Worm (Caenorhabditis elegans) whole organism, L1 larva: ENCODE data around the gene aat-2.

Experiments
- C04F5.9 ChIP-seq: sonication (generic microtip); optimal IDR thresholded peaks from 2 replicates; lab custom pipeline; 2016; ENCODE audit warnings: missing genetic modification characterization, missing compliant biosample characterization
- C34B4.2 ChIP-seq: sonication (generic microtip); optimal IDR thresholded peaks from 2 replicates; lab custom pipeline; 2017; ENCODE audit warnings: mild to moderate bottlenecking, missing genetic modification characterization, missing compliant biosample characterization
- Y116A8C.19 ChIP-seq: sonication (generic microtip); optimal IDR thresholded peaks from 2 replicates; lab custom pipeline; 2016; ENCODE audit warnings: missing compliant biosample characterization, missing genetic modification characterization, borderline replicate concordance
- alr-1 ChIP-seq: fragments of 200-800 bp; sonication (Bioruptor generic); optimal IDR thresholded peaks from 2 replicates; lab custom pipeline; 2018; ENCODE audit warnings: borderline replicate concordance, mild to moderate bottlenecking, missing genetic modification characterization, missing compliant biosample characterization
- aly-2 ChIP-seq: fragments of 150-350 bp; optimal IDR thresholded peaks from 2 replicates; lab custom pipeline; 2014; ENCODE audit warnings: missing biosample characterization, missing genetic modification characterization
- ama-1 ChIP-seq: fragments of 150-350 bp; optimal IDR thresholded peaks from 2 replicates; lab custom pipeline; 2014
- blmp-1 ChIP-seq: fragments of 150-350 bp; optimal IDR thresholded peaks from 2 replicates; lab custom pipeline; 2014; ENCODE audit warnings: missing biosample characterization, missing genetic modification characterization
- ceh-63 ChIP-seq: fragments of 200-800 bp; sonication (Bioruptor generic); optimal IDR thresholded peaks from 2 replicates; lab custom pipeline; 2018; ENCODE audit warnings: mild to moderate bottlenecking, missing genetic modification characterization, missing compliant biosample characterization
- ceh-8 ChIP-seq: fragments of 200-800 bp; sonication (Bioruptor generic); optimal IDR thresholded peaks from 2 replicates; lab custom pipeline; 2018; ENCODE audit warnings: mild to moderate bottlenecking, missing genetic modification characterization, moderate library complexity, missing compliant biosample characterization
- ceh-82 ChIP-seq, 3 experiments: fragments of 150-350 bp in 1 of 3; sonication (generic microtip) in 2 of 3; optimal IDR thresholded peaks; 2 replicates each; lab custom pipeline; 2014 to 2017; ENCODE audit warnings: missing biosample characterization in 3 of 3, missing genetic modification characterization in 3 of 3
- ceh-90 ChIP-seq: sonication (generic microtip); optimal IDR thresholded peaks from 2 replicates; lab custom pipeline; 2016; ENCODE audit warnings: missing genetic modification characterization, missing compliant biosample characterization
- ces-1 ChIP-seq: fragments of 150-350 bp; optimal IDR thresholded peaks from 2 replicates; lab custom pipeline; 2014; ENCODE audit warnings: missing biosample characterization, missing genetic modification reagents, missing genetic modification characterization
- dsc-1 ChIP-seq: sonication (generic microtip); optimal IDR thresholded peaks from 2 replicates; lab custom pipeline; 2016; ENCODE audit warnings: mild to moderate bottlenecking, missing genetic modification characterization, missing compliant biosample characterization
- efl-1 ChIP-seq, 4 experiments: fragments of 150-350 bp; optimal IDR thresholded peaks in 3 of 4; peaks in 1 of 4; 1 replicate in 1 of 4; 2 replicates in 3 of 4; lab custom pipeline; 2014; ENCODE audit warnings: missing biosample characterization in 2 of 4, missing genetic modification characterization in 2 of 4, missing genetic modification reagents in 2 of 4
- egl-27 ChIP-seq, 2 experiments: fragments of 150-350 bp in 1 of 2; sonication (generic microtip); optimal IDR thresholded peaks; 3 replicates each; lab custom pipeline; 2017 to 2018; ENCODE audit warnings: missing biosample characterization in 2 of 2, missing genetic modification characterization in 2 of 2, missing genetic modification reagents in 2 of 2
- ets-5 ChIP-seq: fragments of 200-800 bp; sonication (Bioruptor generic); IDR thresholded peaks from 2 replicates; pipeline ENCODE4 v1.3.6; 2022; ENCODE audit warnings: missing genetic modification characterization, missing compliant biosample characterization
- fkh-10 ChIP-seq: sonication (generic microtip); optimal IDR thresholded peaks from 2 replicates; lab custom pipeline; 2017; ENCODE audit warnings: missing biosample characterization, missing genetic modification reagents, missing genetic modification characterization
- hpl-2 ChIP-seq: fragments of 150-350 bp; optimal IDR thresholded peaks from 2 replicates; lab custom pipeline; 2014; ENCODE audit warnings: missing biosample characterization, missing genetic modification reagents, missing genetic modification characterization
- jun-1 ChIP-seq: fragments of 150-350 bp; optimal IDR thresholded peaks from 2 replicates; lab custom pipeline; 2014; ENCODE audit warnings: missing biosample characterization, missing genetic modification reagents, missing genetic modification characterization
- lin-13 ChIP-seq: fragments of 150-350 bp; optimal IDR thresholded peaks from 2 replicates; lab custom pipeline; 2014; ENCODE audit warnings: missing biosample characterization, missing genetic modification reagents, missing genetic modification characterization
- lin-14 ChIP-seq: fragments of 200-800 bp; sonication (Bioruptor generic); optimal IDR thresholded peaks from 2 replicates; lab custom pipeline; 2018; ENCODE audit warnings: mild to moderate bottlenecking, missing genetic modification characterization, moderate library complexity, missing compliant biosample characterization
- lin-35 ChIP-seq, 2 experiments: fragments of 150-350 bp; optimal IDR thresholded peaks; 2 replicates each; lab custom pipeline; 2014; ENCODE audit warnings: missing biosample characterization in 2 of 2, missing genetic modification characterization in 2 of 2, missing genetic modification reagents in 2 of 2
- lin-39 ChIP-seq: fragments of 150-350 bp; optimal IDR thresholded peaks from 2 replicates; lab custom pipeline; 2014; ENCODE audit warnings: missing biosample characterization, missing genetic modification reagents, missing genetic modification characterization
- lsy-2 ChIP-seq, 2 experiments: fragments of 150-350 bp; optimal IDR thresholded peaks; 2 replicates each; lab custom pipeline; 2014; ENCODE audit warnings: missing biosample characterization in 2 of 2, missing genetic modification characterization in 2 of 2
- mdl-1 ChIP-seq, 2 experiments: fragments of 150-350 bp; optimal IDR thresholded peaks; 2 replicates each; lab custom pipeline; 2014 to 2017; ENCODE audit warnings: missing biosample characterization in 2 of 2, missing genetic modification characterization in 2 of 2, inconsistent platforms in 1 of 2
- mef-2 ChIP-seq: fragments of 150-350 bp; optimal IDR thresholded peaks from 2 replicates; lab custom pipeline; 2014; ENCODE audit warnings: missing biosample characterization, missing genetic modification characterization
- mep-1 ChIP-seq: fragments of 150-350 bp; optimal IDR thresholded peaks from 2 replicates; lab custom pipeline; 2014; ENCODE audit warnings: missing biosample characterization, missing genetic modification characterization
- nhr-19 ChIP-seq: fragments of 200-800 bp; sonication (Bioruptor generic); conservative IDR thresholded peaks from 2 replicates; pipeline ENCODE4 v1.3.6; 2022; ENCODE audit warnings: missing genetic modification characterization, missing compliant biosample characterization
- nhr-28 ChIP-seq: fragments of 150-350 bp; optimal IDR thresholded peaks from 2 replicates; lab custom pipeline; 2014; ENCODE audit warnings: missing biosample characterization, missing genetic modification characterization
- nhr-47 ChIP-seq: sonication (generic microtip); optimal IDR thresholded peaks from 2 replicates; lab custom pipeline; 2016; ENCODE audit warnings: mild to moderate bottlenecking, missing genetic modification characterization, moderate library complexity, missing compliant biosample characterization
- nhr-71 ChIP-seq: sonication (generic microtip); optimal IDR thresholded peaks from 2 replicates; lab custom pipeline; 2016; ENCODE audit warnings: mild to moderate bottlenecking, missing genetic modification characterization, moderate library complexity, missing compliant biosample characterization
- nhr-77 ChIP-seq: fragments of 150-350 bp; optimal IDR thresholded peaks from 2 replicates; lab custom pipeline; 2014; ENCODE audit warnings: missing biosample characterization, missing genetic modification characterization
- nhr-84 ChIP-seq: sonication (generic microtip); optimal IDR thresholded peaks from 2 replicates; lab custom pipeline; 2017; ENCODE audit warnings: missing biosample characterization, missing genetic modification characterization
- nhr-85 ChIP-seq: sonication (generic microtip); peaks from one replicate; lab custom pipeline; 2016; ENCODE audit warnings: missing genetic modification characterization, inconsistent platforms, missing compliant biosample characterization
- pag-3 ChIP-seq: sonication (generic microtip); optimal IDR thresholded peaks from 2 replicates; lab custom pipeline; 2017; ENCODE audit warnings: missing genetic modification characterization, mild to moderate bottlenecking, missing compliant biosample characterization, antibody characterized with exemption, borderline replicate concordance; ENCODE audit not compliant: insufficient read depth
- pax-3 ChIP-seq: fragments of 200-800 bp; sonication (Bioruptor generic); optimal IDR thresholded peaks from 2 replicates; lab custom pipeline; 2018; ENCODE audit warnings: mild to moderate bottlenecking, missing genetic modification characterization, moderate library complexity, missing compliant biosample characterization
- rnt-1 ChIP-seq: sonication (generic microtip); optimal IDR thresholded peaks from 2 replicates; lab custom pipeline; 2016; ENCODE audit warnings: mild to moderate bottlenecking, missing genetic modification characterization, moderate library complexity, missing compliant biosample characterization
- snu-23 ChIP-seq: sonication (generic microtip); optimal IDR thresholded peaks from 2 replicates; lab custom pipeline; 2016; ENCODE audit warnings: missing genetic modification characterization, missing compliant biosample characterization
- swsn-7 ChIP-seq: sonication (generic microtip); optimal IDR thresholded peaks from 2 replicates; lab custom pipeline; 2016; ENCODE audit warnings: missing genetic modification characterization, missing compliant biosample characterization
- unc-130 ChIP-seq: fragments of 150-350 bp; optimal IDR thresholded peaks from 2 replicates; lab custom pipeline; 2017; ENCODE audit warnings: missing biosample characterization, missing genetic modification characterization, inconsistent platforms
- unc-62 ChIP-seq: fragments of 150-350 bp; optimal IDR thresholded peaks from 2 replicates; lab custom pipeline; 2014; ENCODE audit warnings: missing biosample characterization, missing genetic modification reagents, missing genetic modification characterization
- unc-86 ChIP-seq: sonication (generic microtip); optimal IDR thresholded peaks from 2 replicates; lab custom pipeline; 2016; ENCODE audit warnings: missing genetic modification characterization, missing compliant biosample characterization
- unc-98 ChIP-seq: fragments of 200-800 bp; sonication (Bioruptor generic); IDR thresholded peaks from 2 replicates; pipeline ENCODE4 v1.3.6; 2022; ENCODE audit warnings: missing genetic modification characterization, missing compliant biosample characterization
- xbp-1 ChIP-seq: sonication (generic microtip); optimal IDR thresholded peaks from 2 replicates; lab custom pipeline; 2016; ENCODE audit warnings: missing genetic modification characterization, missing compliant biosample characterization
- ztf-11 ChIP-seq, 2 experiments: sonication (generic microtip); optimal IDR thresholded peaks; 2 replicates each; lab custom pipeline; 2016 to 2017; ENCODE audit warnings: missing genetic modification characterization in 2 of 2, missing biosample characterization in 1 of 2, missing compliant biosample characterization in 1 of 2
- ztf-4 ChIP-seq: fragments of 150-350 bp; optimal IDR thresholded peaks from 2 replicates; lab custom pipeline; 2014; ENCODE audit warnings: missing biosample characterization, missing genetic modification characterization

aat-2 gene

DNA sequence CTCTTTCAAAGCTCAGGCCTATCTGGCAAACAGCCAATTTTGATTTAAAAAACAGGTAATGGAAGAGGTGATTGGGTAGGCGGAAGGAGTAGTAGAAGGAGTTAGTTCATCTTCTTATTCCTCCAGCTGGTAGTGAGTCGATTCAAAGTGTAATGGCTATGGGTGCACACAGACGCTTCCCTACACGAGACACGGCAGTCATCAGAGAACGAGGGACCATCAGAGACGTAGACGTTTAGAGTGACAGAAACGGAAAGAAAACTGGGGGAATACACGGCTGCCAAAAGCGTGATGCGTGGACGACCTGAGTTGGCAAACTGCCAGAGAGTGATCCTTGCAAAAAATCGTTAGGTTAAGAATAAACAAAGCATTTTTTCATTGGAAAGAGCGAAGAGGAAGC is 1.3 kb upstream of the aat-2 start:
- TF ChIP-seq unc-130 (tag; lab: Kevin White, UChicago) (no peak), nhr-19 (peak; percentile 35), rnt-1 (tag; lab: Kevin White, UChicago) (peak; percentile 43), dsc-1 (tag; lab: Kevin White, UChicago) (peak; percentile 26), aly-2 (no peak), nhr-85 (tag; lab: Kevin White, UChicago) (no peak), ceh-82 (tag; optimal IDR thresholded peaks at IDR 0.05; lab: Kevin White, UChicago) (peak in 1 of 3 experiments; percentile 44), lin-14 (GFP tag; lab: Kevin White, UChicago) (peak; percentile 85), lin-35 (GFP tag; optimal IDR thresholded peaks at IDR 0.05; lab: Kevin White, UChicago) (peak in 1 of 2 experiments; percentile 0), pag-3 (tag; lab: Kevin White, UChicago) (peak; percentile 86), ets-5 (GFP tag; lab: Robert Waterston, UW) (no peak), lin-13 (GFP tag; lab: Kevin White, UChicago) (no peak), lsy-2 (tag; optimal IDR thresholded peaks at IDR 0.05; lab: Kevin White, UChicago) (peak; percentile 8 to 20), snu-23 (GFP tag; lab: Kevin White, UChicago) (no peak), efl-1 (optimal IDR thresholded peaks at IDR 0.05; lab: Kevin White, UChicago) (peak; percentile 16 to 34), efl-1 (GFP tag; optimal IDR thresholded peaks at IDR 0.05 in 1 of 2; lab: Kevin White, UChicago) (no peak), mdl-1 (tag; optimal IDR thresholded peaks at IDR 0.05; lab: Kevin White, UChicago) (peak in 1 of 2 experiments; percentile 34), nhr-84 (tag; lab: Kevin White, UChicago) (no peak), nhr-71 (peak; percentile 60)

DNA sequence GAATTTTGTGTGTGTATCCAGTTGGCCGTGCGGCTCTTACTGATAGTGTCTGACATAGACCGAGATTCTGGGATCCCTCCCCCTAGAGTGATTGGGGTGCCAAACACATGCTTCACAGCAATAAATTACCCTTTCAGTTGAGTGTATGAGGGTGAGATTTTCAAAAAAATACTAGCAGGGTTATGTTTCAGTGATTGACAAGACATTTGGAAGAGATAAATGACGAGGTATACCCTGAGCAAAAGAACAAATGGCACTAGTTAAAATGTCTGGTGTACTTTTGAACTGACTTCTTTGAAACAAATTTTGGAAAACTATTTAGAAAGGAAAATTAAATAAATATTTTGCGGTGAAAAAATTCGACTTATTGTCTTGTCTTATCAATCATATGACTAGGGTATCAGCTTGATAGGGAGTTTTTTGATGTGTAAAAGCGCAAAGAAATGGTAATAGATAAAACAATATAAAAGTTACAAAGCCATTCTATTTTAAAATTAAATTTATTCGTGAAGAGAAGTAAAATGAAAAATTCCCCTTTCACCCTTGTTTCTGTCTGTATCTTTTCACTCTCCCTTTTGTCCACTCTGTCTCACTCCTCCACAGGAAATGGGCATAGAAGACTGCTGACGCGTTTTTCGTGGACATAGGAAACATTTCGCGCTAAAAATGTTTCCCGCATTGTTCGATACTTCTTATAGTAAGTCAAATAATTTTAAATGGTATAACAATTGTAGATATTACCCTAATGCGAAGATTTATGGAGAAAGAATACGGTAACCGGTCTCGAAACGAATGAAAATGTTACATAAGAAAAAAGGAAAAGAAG is 2.8 kb downstream of the aat-2 start, which contains the start of gene glo-4:
TSS of gene glo-4 (minus strand) at position 51 of the 826 bp plus-strand sequence.
- TF ChIP-seq alr-1 (tag; lab: Kevin White, UChicago) (no peak), nhr-28 (tag; lab: Kevin White, UChicago) (no peak), unc-86 (tag; lab: Kevin White, UChicago) (peak; percentile 83), hpl-2 (GFP tag; lab: Kevin White, UChicago) (no peak), ces-1 (GFP tag; lab: Kevin White, UChicago) (no peak), xbp-1 (tag; lab: Kevin White, UChicago) (peak; percentile 81), nhr-85 (tag; lab: Kevin White, UChicago) (peak; percentile 91), unc-130 (tag; lab: Kevin White, UChicago) (no peak), pax-3 (no peak), egl-27 (tag; optimal IDR thresholded peaks at IDR 0.05; lab: Kevin White, UChicago) (no peak), ztf-4 (tag; lab: Kevin White, UChicago) (peak; percentile 57), swsn-7 (tag; lab: Kevin White, UChicago) (peak; percentile 91), rnt-1 (tag; lab: Kevin White, UChicago) (peak; percentile 78), ets-5 (GFP tag; lab: Robert Waterston, UW) (no peak), ceh-63 (GFP tag; lab: Kevin White, UChicago) (no peak), unc-98 (no peak), nhr-77 (tag; lab: Kevin White, UChicago) (peak; percentile 75), Y116A8C.19 (no peak), C34B4.2 (no peak), jun-1 (tag; lab: Kevin White, UChicago) (peak; percentile 9), efl-1 (optimal IDR thresholded peaks at IDR 0.05; lab: Kevin White, UChicago) (peak; percentile 82 to 85), efl-1 (GFP tag; optimal IDR thresholded peaks at IDR 0.05 in 1 of 2; lab: Kevin White, UChicago) (peak; percentile 78 to 97), ceh-8 (GFP tag; lab: Kevin White, UChicago) (peak; percentile 66), pag-3 (tag; lab: Kevin White, UChicago) (peak; percentile 13), lin-39 (peak; percentile 34), lsy-2 (tag; optimal IDR thresholded peaks at IDR 0.05; lab: Kevin White, UChicago) (peak; percentile 81 to 89), unc-62 (GFP tag; lab: Kevin White, UChicago) (no peak), ceh-82 (tag; optimal IDR thresholded peaks at IDR 0.05; lab: Kevin White, UChicago) (peak; percentile 83 to 84 (median 83)), nhr-84 (tag; lab: Kevin White, UChicago) (no peak), mef-2 (tag; lab: Kevin White, UChicago) (peak; percentile 42), ztf-11 (tag; optimal IDR thresholded peaks at IDR 0.05; lab: Kevin White, UChicago) (peak in 1 of 2 experiments; percentile 38), C04F5.9 (tag; lab: Kevin White, UChicago) (peak; percentile 26), ceh-90 (tag; lab: Kevin White, UChicago) (peak; percentile 4), blmp-1 (tag; lab: Kevin White, UChicago) (peak; percentile 88), nhr-47 (tag; lab: Kevin White, UChicago) (peak; percentile 85), lin-35 (GFP tag; optimal IDR thresholded peaks at IDR 0.05; lab: Kevin White, UChicago) (peak; percentile 85 to 89), fkh-10 (GFP tag; lab: Kevin White, UChicago) (peak; percentile 91), mep-1 (tag; lab: Kevin White, UChicago) (peak; percentile 96), ama-1 (lab: Kevin White, UChicago) (peak; percentile 46)
